Worm (Caenorhabditis elegans): ENCODE data around the gene F13D2.1.

DNA sequence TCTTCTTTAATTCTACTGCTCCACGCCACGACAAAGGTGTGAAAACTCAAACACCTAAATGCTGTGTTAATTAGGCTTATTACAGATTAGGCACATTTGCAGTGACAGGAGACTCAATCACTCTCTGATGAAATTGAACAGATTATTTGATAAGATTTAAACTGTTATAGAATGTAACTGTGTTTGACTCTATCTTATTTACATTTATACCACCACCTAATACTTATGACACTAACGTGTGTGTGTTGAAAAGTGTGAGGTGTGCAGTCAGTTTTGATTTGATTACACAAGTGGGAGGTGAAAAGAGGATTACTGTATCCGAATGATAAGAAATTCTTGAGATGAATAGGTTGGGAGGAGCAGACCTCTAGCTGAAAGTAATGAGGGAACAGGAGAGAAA lies 57.2 kb downstream of the F13D2.1 start:
- TF ChIP-seq flt-1 (GFP tag; IDR thresholded peaks at IDR 0.05) (no peak), ztf-23 (GFP tag; IDR thresholded peaks at IDR 0.05) (no peak), T22C8.4 (GFP tag; IDR thresholded peaks at IDR 0.05) (no peak), ztf-29 (GFP tag; IDR thresholded peaks at IDR 0.05) (no peak), ref-1 (GFP tag; conservative IDR thresholded peaks at IDR 0.05) (no peak), tab-1 (GFP tag; IDR thresholded peaks at IDR 0.05) (no peak), med-1 (GFP tag; optimal IDR thresholded peaks at IDR 0.05; ENCODE audit: insufficient read depth) (no peak), cog-1 (tag; optimal IDR thresholded peaks at IDR 0.05) (no peak), klf-2 (GFP tag; conservative IDR thresholded peaks at IDR 0.05) (no peak)

All from whole organism, midembryonic.